Worm (Caenorhabditis elegans) whole organism, L4/young adult: ENCODE measurements around the gene gcy-11.

ENCODE experiments used
- dao-5 ChIP-seq: sonication (generic microtip); optimal IDR thresholded peaks from 2 replicates; lab custom pipeline; 2016; ENCODE audit warnings: missing genotype, missing genetic modification characterization, moderate library complexity, missing compliant biosample characterization
- him-1 ChIP-seq: sonication (generic microtip); optimal IDR thresholded peaks from 2 replicates; lab custom pipeline; 2016; ENCODE audit warnings: missing genotype, missing genetic modification reagents, missing genetic modification characterization, missing compliant biosample characterization

DNA sequence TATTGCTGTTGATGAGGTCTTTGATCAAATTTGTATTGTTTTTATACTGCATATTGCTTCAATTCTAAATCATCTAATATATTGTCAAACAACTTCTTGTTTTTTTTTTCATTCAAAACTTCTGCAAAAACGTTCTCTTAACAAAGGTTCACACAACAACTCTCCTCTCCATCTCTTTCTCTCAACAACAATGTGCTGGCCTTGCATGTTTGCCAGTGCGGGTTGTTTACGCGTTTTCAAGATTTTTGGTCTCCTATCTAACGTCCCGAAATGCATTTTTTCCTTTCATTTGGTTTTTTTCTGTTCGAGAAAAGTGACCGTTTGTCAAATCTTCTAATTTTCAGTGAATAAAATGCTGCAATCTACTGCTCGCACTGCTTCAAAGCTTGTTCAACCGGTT lies 37.0 kb upstream of the gcy-11 start, which contains the start of gene sod-3:
- TF ChIP-seq him-1 (tag; lab: Kevin White, UChicago) (no peak), dao-5 (tag; lab: Kevin White, UChicago) (no peak)
